Fruit fly (Drosophila melanogaster) whole organism, pupa: ENCODE data around the gene Sgt.
A peak's percentile ranks its signal among the peaks of the same experiment; 100 is the strongest.

Experiments used
- CG10348 ChIP-seq: fragments of 200-800 bp; sonication (Bioruptor generic); IDR thresholded peaks from 2 replicates; pipeline ENCODE4 v1.3.6; 2022; ENCODE audit warnings: missing biosample characterization, missing genetic modification characterization
- CG12605 ChIP-seq: fragments of 200-800 bp; sonication (Bioruptor generic); IDR thresholded peaks from 2 replicates; pipeline ENCODE4 v1.3.6; 2022; ENCODE audit warnings: missing biosample characterization, missing genetic modification characterization
- CG13204 ChIP-seq: fragments of 200-800 bp; sonication (Bioruptor generic); optimal IDR thresholded peaks from 2 replicates; lab custom pipeline; 2018; ENCODE audit warnings: missing biosample characterization, mild to moderate bottlenecking, missing genetic modification characterization, moderate library complexity
- CG14655 ChIP-seq: fragments of 200-800 bp; sonication (Bioruptor generic); optimal IDR thresholded peaks from 3 replicates; lab custom pipeline; 2017; ENCODE audit warnings: mild to moderate bottlenecking, missing biosample characterization, missing genetic modification reagents, missing genetic modification characterization
- CG15710 ChIP-seq: fragments of 200-800 bp; sonication (Bioruptor generic); optimal IDR thresholded peaks from 2 replicates; lab custom pipeline; 2018; ENCODE audit warnings: missing biosample characterization, mild to moderate bottlenecking, missing genetic modification characterization, moderate library complexity
- CG17806 ChIP-seq: fragments of 200-800 bp; sonication (Bioruptor generic); optimal IDR thresholded peaks from 2 replicates; lab custom pipeline; 2018; ENCODE audit warnings: missing biosample characterization, mild to moderate bottlenecking, missing genetic modification characterization, moderate library complexity
- CG32121 ChIP-seq: fragments of 200-800 bp; sonication (Bioruptor generic); IDR thresholded peaks from 2 replicates; pipeline ENCODE4 v1.3.6; 2022; ENCODE audit warnings: missing biosample characterization, missing genetic modification characterization
- CG34367 ChIP-seq: fragments of 200-800 bp; sonication (Bioruptor generic); optimal IDR thresholded peaks from 2 replicates; lab custom pipeline; 2018; ENCODE audit warnings: missing biosample characterization, mild to moderate bottlenecking, missing genetic modification characterization
- CG4496 ChIP-seq: fragments of 200-800 bp; sonication (Bioruptor generic); IDR thresholded peaks from 3 replicates; pipeline ENCODE4 v1.3.6; 2022; ENCODE audit warnings: missing biosample characterization, missing genetic modification characterization
- CG8159 ChIP-seq: fragments of 200-800 bp; sonication (Bioruptor generic); optimal IDR thresholded peaks from 3 replicates; lab custom pipeline; 2018; ENCODE audit warnings: missing biosample characterization, mild to moderate bottlenecking, missing genetic modification characterization, moderate library complexity
- CG8301 ChIP-seq: fragments of 200-800 bp; sonication (Bioruptor generic); optimal IDR thresholded peaks from 2 replicates; lab custom pipeline; 2018; ENCODE audit warnings: missing biosample characterization, mild to moderate bottlenecking, missing genetic modification characterization
- CG9948 ChIP-seq: fragments of 200-800 bp; sonication (Bioruptor generic); optimal IDR thresholded peaks from 2 replicates; lab custom pipeline; 2018; ENCODE audit warnings: missing biosample characterization, mild to moderate bottlenecking, missing genetic modification characterization, moderate library complexity
- D1 ChIP-seq: fragments of 200-800 bp; sonication (Bioruptor generic); optimal IDR thresholded peaks from 2 replicates; lab custom pipeline; 2018; ENCODE audit warnings: missing biosample characterization, mild to moderate bottlenecking, missing genetic modification characterization, moderate library complexity
- EcR ChIP-seq: fragments of 200-800 bp; sonication (Bioruptor generic); optimal IDR thresholded peaks from 3 replicates; lab custom pipeline; 2019; ENCODE audit warnings: missing biosample characterization, missing genetic modification characterization, mild to moderate bottlenecking, moderate library complexity, missing genetic modification reagents
- Ets98B ChIP-seq: fragments of 200-800 bp; sonication (Bioruptor generic); IDR thresholded peaks from 2 replicates; pipeline ENCODE4 v1.3.6; 2022; ENCODE audit warnings: missing biosample characterization, missing genetic modification characterization
- Pif1A ChIP-seq: fragments of 200-800 bp; sonication (Bioruptor generic); optimal IDR thresholded peaks from 3 replicates; lab custom pipeline; 2016; ENCODE audit warnings: missing biosample characterization, missing genetic modification characterization
- Pif1B ChIP-seq: fragments of 200-800 bp; sonication (Bioruptor generic); optimal IDR thresholded peaks from 3 replicates; lab custom pipeline; 2016; ENCODE audit warnings: missing biosample characterization, missing genetic modification characterization
- Snoo ChIP-seq: fragments of 200-800 bp; sonication (Bioruptor generic); optimal IDR thresholded peaks from 3 replicates; lab custom pipeline; 2017; ENCODE audit warnings: missing biosample characterization, mild to moderate bottlenecking, missing genetic modification characterization, inconsistent platforms
- fd96Ca ChIP-seq: fragments of 200-800 bp; sonication (Bioruptor generic); IDR thresholded peaks from 3 replicates; pipeline ENCODE4 v1.3.6; 2022; ENCODE audit warnings: missing biosample characterization, missing genetic modification characterization
- gl ChIP-seq: fragments of 200-800 bp; sonication (Bioruptor generic); optimal IDR thresholded peaks from 2 replicates; lab custom pipeline; 2018; ENCODE audit warnings: missing biosample characterization, mild to moderate bottlenecking, missing genetic modification characterization
- rn ChIP-seq: fragments of 200-800 bp; sonication (Bioruptor generic); IDR thresholded peaks from 2 replicates; pipeline ENCODE4 v1.3.6; 2022; ENCODE audit warnings: missing biosample characterization, missing genetic modification characterization

Sgt gene

dm6 chr2L:17471524-17471923, at the start of gene Sgt:
Gene Sgt, plus strand, starts transcription at chr2L:17471603.
- TF ChIP-seq D1 (tag; lab: Kevin White, UChicago), result no peak
- TF ChIP-seq CG10348 (GFP tag; lab: Robert Waterston, UW), result no peak
- no peak for TF ChIP-seq CG34367 (tag; lab: Kevin White, UChicago)
- no peak for TF ChIP-seq Ets98B
- no peak for TF ChIP-seq Snoo (tag; lab: Kevin White, UChicago)
- TF ChIP-seq CG4496 (GFP tag; lab: Robert Waterston, UW), result no peak
- TF ChIP-seq Pif1A, result no peak
- TF ChIP-seq CG32121 (GFP tag; lab: Robert Waterston, UW), result no peak
- TF ChIP-seq CG9948 (tag; lab: Kevin White, UChicago), result no peak
- no peak for TF ChIP-seq CG12605 (GFP tag; lab: Robert Waterston, UW)
- TF ChIP-seq rn (GFP tag; lab: Robert Waterston, UW), result no peak
- no peak for TF ChIP-seq fd96Ca (GFP tag; lab: Robert Waterston, UW)
- TF ChIP-seq CG15710 (tag; lab: Kevin White, UChicago), result no peak
- TF ChIP-seq CG17806 (tag; lab: Kevin White, UChicago), result no peak
- no peak for TF ChIP-seq CG13204 (GFP tag; lab: Kevin White, UChicago)
- no peak for TF ChIP-seq CG14655 (GFP tag; lab: Kevin White, UChicago)
- TF ChIP-seq EcR (GFP tag; lab: Kevin White, UChicago), result no peak
- TF ChIP-seq, all 21 proteins: peak for 0

- TF ChIP-seq CG15710 (tag; lab: Kevin White, UChicago) (peak; percentile 15), CG9948 (tag; lab: Kevin White, UChicago) (peak; percentile 9), CG12605 (GFP tag; lab: Robert Waterston, UW) (no peak), CG8301 (tag; lab: Kevin White, UChicago) (no peak), Pif1B (GFP tag; lab: Kevin White, UChicago) (no peak), CG8159 (tag; lab: Kevin White, UChicago) (peak; percentile 37)
Observed at dm6 chr2L:17422089-17422488, 49.3 kb upstream of the Sgt start.

dm6 chr2L:17425005-17425404, 46.4 kb upstream of the Sgt start:
- TF ChIP-seq CG32121 (GFP tag; lab: Robert Waterston, UW) (no peak), CG15710 (tag; lab: Kevin White, UChicago) (no peak), Pif1B (GFP tag; lab: Kevin White, UChicago) (no peak), CG12605 (GFP tag; lab: Robert Waterston, UW) (no peak), gl (tag; lab: Kevin White, UChicago) (no peak), CG34367 (tag; lab: Kevin White, UChicago) (no peak), Pif1A (no peak), CG10348 (GFP tag; lab: Robert Waterston, UW) (no peak), CG14655 (GFP tag; lab: Kevin White, UChicago) (no peak), EcR (GFP tag; lab: Kevin White, UChicago) (no peak), Ets98B (no peak), fd96Ca (GFP tag; lab: Robert Waterston, UW) (no peak), CG13204 (GFP tag; lab: Kevin White, UChicago) (no peak), CG17806 (tag; lab: Kevin White, UChicago) (no peak), D1 (tag; lab: Kevin White, UChicago) (no peak), Snoo (tag; lab: Kevin White, UChicago) (no peak), rn (GFP tag; lab: Robert Waterston, UW) (no peak), CG9948 (tag; lab: Kevin White, UChicago) (no peak), CG4496 (GFP tag; lab: Robert Waterston, UW) (no peak), CG8159 (tag; lab: Kevin White, UChicago) (no peak)

- TF ChIP-seq Pif1A (no peak), Ets98B (no peak), EcR (GFP tag; lab: Kevin White, UChicago) (peak; percentile 4), CG13204 (GFP tag; lab: Kevin White, UChicago) (no peak), Pif1B (GFP tag; lab: Kevin White, UChicago) (no peak), CG17806 (tag; lab: Kevin White, UChicago) (no peak), CG8159 (tag; lab: Kevin White, UChicago) (no peak), rn (GFP tag; lab: Robert Waterston, UW) (no peak)
Observed at dm6 chr2L:17425412-17425811, 46.0 kb upstream of the Sgt start.

- TF ChIP-seq CG32121 (GFP tag; lab: Robert Waterston, UW) (no peak; the same call in 1 of the 2 replicates), Ets98B (no peak), D1 (tag; lab: Kevin White, UChicago) (no peak), CG14655 (GFP tag; lab: Kevin White, UChicago) (peak; percentile 60), CG4496 (GFP tag; lab: Robert Waterston, UW) (no peak), CG8301 (tag; lab: Kevin White, UChicago) (peak; percentile 18), CG34367 (tag; lab: Kevin White, UChicago) (no peak), CG15710 (tag; lab: Kevin White, UChicago) (peak; percentile 42), CG13204 (GFP tag; lab: Kevin White, UChicago) (no peak), CG10348 (GFP tag; lab: Robert Waterston, UW) (no peak), Pif1A (peak; percentile 42), Pif1B (GFP tag; lab: Kevin White, UChicago) (no peak), rn (GFP tag; lab: Robert Waterston, UW) (no peak), gl (tag; lab: Kevin White, UChicago) (no peak), fd96Ca (GFP tag; lab: Robert Waterston, UW) (peak; percentile 47; the same call in 1 of the 3 replicates), CG8159 (tag; lab: Kevin White, UChicago) (peak; percentile 46), EcR (GFP tag; lab: Kevin White, UChicago) (no peak), CG9948 (tag; lab: Kevin White, UChicago) (peak; percentile 21), CG17806 (tag; lab: Kevin White, UChicago) (peak; percentile 11), CG12605 (GFP tag; lab: Robert Waterston, UW) (no peak), Snoo (tag; lab: Kevin White, UChicago) (no peak)
Observed at dm6 chr2L:17427187-17427586, 44.2 kb upstream of the Sgt start.
